Fruit fly (Drosophila melanogaster) whole organism, embryonic: ENCODE measurements around the gene CG31548.

ENCODE experiments used
- sqz ChIP-seq: fragments of 200-800 bp; sonication (Bioruptor generic); optimal IDR thresholded peaks from 3 replicates; lab custom pipeline; 2018; ENCODE audit warnings: missing biosample characterization, mild to moderate bottlenecking, missing genetic modification characterization
- z ChIP-seq: fragments of 200-800 bp; sonication (Bioruptor generic); IDR thresholded peaks from 3 replicates; pipeline ENCODE4 v1.3.6; 2022; ENCODE audit warnings: missing biosample characterization, missing genetic modification characterization

DNA sequence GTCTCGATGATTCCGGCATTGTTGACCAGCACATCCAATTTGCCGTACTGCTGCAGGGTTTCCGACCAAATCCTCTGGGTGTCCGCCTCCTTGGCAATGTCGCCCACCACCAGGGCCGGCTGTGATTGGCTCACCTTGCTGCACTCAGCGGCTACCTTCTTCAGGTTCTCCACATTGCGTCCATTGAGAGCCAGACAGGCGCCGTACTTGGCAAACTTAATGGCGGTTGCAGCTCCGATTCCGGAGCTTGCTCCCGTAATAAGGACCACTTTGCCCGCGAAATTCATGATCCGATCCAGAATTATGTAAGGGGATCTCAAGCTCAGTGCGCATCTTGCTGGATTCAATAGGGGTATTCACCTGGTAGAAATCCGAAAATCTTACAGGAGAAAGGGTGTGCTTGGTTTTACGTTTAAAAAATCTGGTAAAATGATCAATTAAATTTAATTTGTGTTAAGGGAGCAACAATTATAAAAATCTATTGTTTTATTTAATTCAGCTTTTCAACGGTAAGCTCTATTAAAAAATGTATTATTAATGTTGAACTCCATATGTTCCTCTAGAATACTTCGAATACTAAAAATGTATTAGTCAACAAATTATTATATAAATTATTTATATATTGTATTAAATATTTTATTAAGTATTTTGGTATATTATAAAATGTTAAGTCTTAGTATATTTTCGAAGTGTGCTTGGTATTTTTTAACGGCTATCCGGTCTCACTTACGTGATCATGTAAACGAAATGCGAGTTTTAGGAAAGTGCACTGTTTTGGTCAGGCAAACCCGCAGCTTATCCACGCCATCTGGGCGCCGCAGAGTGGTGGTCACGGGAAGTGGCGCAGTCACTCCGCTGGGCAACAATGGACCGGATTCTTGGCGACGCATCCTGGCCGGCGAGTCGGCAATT, at the start of gene CG31548, which contains the start of gene CG12170:
- TF ChIP-seq sqz (GFP tag; lab: Kevin White, UChicago) (no peak), z (GFP tag; lab: Robert Waterston, UW) (no peak)
